Worm (Caenorhabditis elegans) whole organism, early embryonic: Measurements from ENCODE around the gene H01G02.3.

Source experiments
- B0310.2 ChIP-seq: sonication (generic microtip); optimal IDR thresholded peaks from 2 replicates; lab custom pipeline; 2016; ENCODE audit warnings: mild to moderate bottlenecking, missing genetic modification characterization, missing compliant biosample characterization
- F13C5.2 ChIP-seq: sonication (generic microtip); optimal IDR thresholded peaks from 2 replicates; lab custom pipeline; 2017; ENCODE audit warnings: mild to moderate bottlenecking, missing genetic modification characterization, inconsistent platforms, missing compliant biosample characterization
- aly-1 ChIP-seq: sonication (generic microtip); optimal IDR thresholded peaks from 2 replicates; lab custom pipeline; 2016; ENCODE audit warnings: missing genetic modification characterization, missing compliant biosample characterization
- ama-1 ChIP-seq: fragments of 150-350 bp; optimal IDR thresholded peaks from 2 replicates; lab custom pipeline; 2014
- ceh-13 ChIP-seq: fragments of 200-800 bp; sonication (Bioruptor generic); optimal IDR thresholded peaks from 2 replicates; lab custom pipeline; 2018; ENCODE audit warnings: mild to moderate bottlenecking, missing genetic modification characterization, missing compliant biosample characterization
- ceh-36 ChIP-seq: sonication (generic microtip); optimal IDR thresholded peaks from 2 replicates; lab custom pipeline; 2016; ENCODE audit warnings: missing genetic modification characterization, inconsistent platforms, missing compliant biosample characterization
- ets-7 ChIP-seq: sonication (generic microtip); optimal IDR thresholded peaks from 2 replicates; lab custom pipeline; 2016; ENCODE audit warnings: missing genotype, missing genetic modification characterization, missing compliant biosample characterization
- flt-1 ChIP-seq: fragments of 200-800 bp; sonication (Bioruptor generic); IDR thresholded peaks from 2 replicates; pipeline ENCODE4 v1.3.6; 2022; ENCODE audit warnings: missing genetic modification characterization, missing compliant biosample characterization
- hmbx-1 ChIP-seq: sonication (generic microtip); optimal IDR thresholded peaks from 2 replicates; lab custom pipeline; 2016; ENCODE audit warnings: mild to moderate bottlenecking, missing genetic modification characterization, missing compliant biosample characterization
- hmg-4 ChIP-seq: fragments of 200-800 bp; sonication (Bioruptor generic); optimal IDR thresholded peaks from 2 replicates; lab custom pipeline; 2018; ENCODE audit warnings: mild to moderate bottlenecking, missing genetic modification characterization, missing compliant biosample characterization
- hnd-1 ChIP-seq: sonication (generic microtip); optimal IDR thresholded peaks from 2 replicates; lab custom pipeline; 2016; ENCODE audit warnings: missing genetic modification characterization, missing compliant biosample characterization
- pes-1 ChIP-seq: fragments of 200-800 bp; sonication (Bioruptor generic); IDR thresholded peaks from 2 replicates; pipeline ENCODE4 v1.3.6; 2022; ENCODE audit warnings: missing genetic modification reagents, missing genetic modification characterization, missing compliant biosample characterization
- scrt-1 ChIP-seq: fragments of 200-800 bp; sonication (Bioruptor generic); IDR thresholded peaks from 2 replicates; pipeline ENCODE4 v1.3.6; 2022; ENCODE audit warnings: missing genetic modification characterization, missing compliant biosample characterization
- sea-1 ChIP-seq: fragments of 200-800 bp; sonication (Bioruptor generic); conservative IDR thresholded peaks from 2 replicates; pipeline ENCODE4 v1.3.6; 2022; ENCODE audit warnings: missing genetic modification characterization, missing compliant biosample characterization
- tbx-11 ChIP-seq: fragments of 200-800 bp; sonication (Bioruptor generic); IDR thresholded peaks from 2 replicates; pipeline ENCODE4 v1.3.6; 2022; ENCODE audit warnings: missing genetic modification characterization, missing compliant biosample characterization
- tbx-37 ChIP-seq: fragments of 200-800 bp; sonication (Bioruptor generic); conservative IDR thresholded peaks from 2 replicates; pipeline ENCODE4 v1.3.6; 2022; ENCODE audit warnings: missing genetic modification reagents, missing genetic modification characterization, missing compliant biosample characterization
- tra-4 ChIP-seq: sonication (generic microtip); optimal IDR thresholded peaks from 2 replicates; lab custom pipeline; 2017; ENCODE audit warnings: missing genetic modification characterization, missing compliant biosample characterization

Gene H01G02.3

ce11 chrIV:11759852-11760251 is 32.5 kb downstream of the H01G02.3 start:
- TF ChIP-seq flt-1 (GFP tag; lab: Robert Waterston, UW), result no peak
- no peak for TF ChIP-seq ceh-36
- no peak for TF ChIP-seq pes-1 (GFP tag; lab: Robert Waterston, UW)
- no peak for TF ChIP-seq ceh-13

ce11 chrIV:11755907-11756306 is 36.5 kb downstream of the H01G02.3 start, which contains the start of gene T12A7.9:
Gene T12A7.9, minus strand, starts transcription at chrIV:11756007.
- TF ChIP-seq ceh-36 (no peak), hmg-4 (GFP tag; lab: Kevin White, UChicago) (no peak), F13C5.2 (tag; lab: Kevin White, UChicago) (no peak), hmbx-1 (tag; lab: Kevin White, UChicago) (no peak), tbx-11 (GFP tag; lab: Robert Waterston, UW) (no peak), aly-1 (no peak), ceh-13 (no peak), sea-1 (GFP tag; lab: Robert Waterston, UW) (no peak)

- TF ChIP-seq ets-7 (no peak), tbx-11 (GFP tag; lab: Robert Waterston, UW) (no peak), F13C5.2 (tag; lab: Kevin White, UChicago) (no peak), ceh-36 (no peak), hmg-4 (GFP tag; lab: Kevin White, UChicago) (no peak), ama-1 (lab: Kevin White, UChicago) (no peak), sea-1 (GFP tag; lab: Robert Waterston, UW) (no peak), hnd-1 (no peak), tbx-37 (no peak), pes-1 (GFP tag; lab: Robert Waterston, UW) (no peak), tra-4 (no peak), ceh-13 (no peak), aly-1 (no peak)
Observed at ce11 chrIV:11755003-11755402, 37.4 kb downstream of the H01G02.3 start, which contains the start of gene T12A7.10. Gene T12A7.10, minus strand, starts transcription at chrIV:11755103.

- TF ChIP-seq tra-4, result no peak
- TF ChIP-seq aly-1, result no peak
- no peak for TF ChIP-seq tbx-37
- TF ChIP-seq hnd-1, result no peak
- TF ChIP-seq ceh-13, result no peak
- TF ChIP-seq B0310.2 (tag; lab: Kevin White, UChicago), result no peak
- no peak for TF ChIP-seq pes-1 (GFP tag; lab: Robert Waterston, UW)
- TF ChIP-seq flt-1 (GFP tag; lab: Robert Waterston, UW), result no peak
- TF ChIP-seq hmbx-1 (tag; lab: Kevin White, UChicago), result no peak
- TF ChIP-seq hmg-4 (GFP tag; lab: Kevin White, UChicago), result no peak
Observed at ce11 chrIV:11754328-11754727, 38.1 kb downstream of the H01G02.3 start, which contains the start of gene scl-18. Gene scl-18, minus strand, starts transcription at chrIV:11754428.

DNA sequence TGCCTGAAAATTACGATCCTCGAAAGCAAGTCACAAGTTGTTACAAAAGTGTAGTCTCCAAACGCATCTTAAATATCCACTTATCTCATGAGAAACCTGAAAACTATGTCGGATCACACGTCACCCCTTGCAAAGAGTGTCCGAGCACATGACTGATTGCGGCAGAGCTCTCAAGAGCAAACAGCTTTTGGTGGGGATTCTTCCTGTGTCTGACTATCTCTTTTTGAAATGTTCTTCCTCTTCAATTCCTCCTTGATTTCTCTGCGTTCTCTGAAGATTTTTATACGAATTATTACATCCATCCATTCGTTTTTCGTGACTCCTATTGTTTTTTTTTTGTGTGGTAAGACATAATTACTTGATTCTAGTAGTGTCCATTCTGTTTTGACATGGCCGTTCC is 43.5 kb downstream of the H01G02.3 start, which contains the start of gene T12A7.6:
Gene T12A7.6, plus strand, starts transcription at position 369 of the 400 bp plus-strand sequence.
- TF ChIP-seq aly-1, result no peak
- no peak for TF ChIP-seq hmg-4 (GFP tag; lab: Kevin White, UChicago)
- no peak for TF ChIP-seq ets-7
- TF ChIP-seq ceh-36, result no peak
- TF ChIP-seq tbx-37, result no peak
- no peak for TF ChIP-seq tra-4
- TF ChIP-seq F13C5.2 (tag; lab: Kevin White, UChicago), result no peak
- no peak for TF ChIP-seq ceh-13
- TF ChIP-seq hnd-1, result no peak
- no peak for TF ChIP-seq tbx-11 (GFP tag; lab: Robert Waterston, UW)
- no peak for TF ChIP-seq B0310.2 (tag; lab: Kevin White, UChicago)

- TF ChIP-seq scrt-1 (no peak), tbx-37 (no peak), F13C5.2 (tag; lab: Kevin White, UChicago) (no peak), aly-1 (no peak), flt-1 (GFP tag; lab: Robert Waterston, UW) (no peak), ceh-13 (no peak), tbx-11 (GFP tag; lab: Robert Waterston, UW) (no peak), tra-4 (no peak), ceh-36 (no peak), sea-1 (GFP tag; lab: Robert Waterston, UW) (no peak), ama-1 (lab: Kevin White, UChicago) (no peak), B0310.2 (tag; lab: Kevin White, UChicago) (no peak), hmg-4 (GFP tag; lab: Kevin White, UChicago) (no peak), hmbx-1 (tag; lab: Kevin White, UChicago) (no peak), ets-7 (no peak), pes-1 (GFP tag; lab: Robert Waterston, UW) (no peak), hnd-1 (no peak)
Observed at ce11 chrIV:11745340-11745739, 47.1 kb downstream of the H01G02.3 start, which contains the start of gene gem-4. Gene gem-4, plus strand, starts transcription at chrIV:11745640.

DNA sequence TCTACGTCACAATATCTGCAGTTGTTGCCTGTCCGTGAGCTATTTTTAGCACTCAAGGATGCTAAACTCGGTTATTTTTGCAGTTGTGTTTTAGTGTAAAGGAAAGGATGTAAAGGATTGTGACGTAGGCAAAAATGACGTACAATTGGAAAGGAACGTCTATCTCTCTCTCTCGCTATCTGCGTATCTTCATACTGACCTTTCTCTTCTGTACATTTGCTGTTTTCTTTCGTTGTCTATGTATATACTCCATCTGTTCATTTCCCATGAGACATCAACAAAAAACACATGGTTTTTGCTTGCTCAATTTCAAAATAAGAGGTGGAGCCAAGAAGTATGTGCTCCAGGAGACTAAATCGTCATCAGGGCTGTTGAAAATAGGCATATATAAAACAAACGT is 48.1 kb downstream of the H01G02.3 start:
- TF ChIP-seq ceh-36 (no peak), ets-7 (no peak), hmg-4 (GFP tag; lab: Kevin White, UChicago) (no peak)

DNA sequence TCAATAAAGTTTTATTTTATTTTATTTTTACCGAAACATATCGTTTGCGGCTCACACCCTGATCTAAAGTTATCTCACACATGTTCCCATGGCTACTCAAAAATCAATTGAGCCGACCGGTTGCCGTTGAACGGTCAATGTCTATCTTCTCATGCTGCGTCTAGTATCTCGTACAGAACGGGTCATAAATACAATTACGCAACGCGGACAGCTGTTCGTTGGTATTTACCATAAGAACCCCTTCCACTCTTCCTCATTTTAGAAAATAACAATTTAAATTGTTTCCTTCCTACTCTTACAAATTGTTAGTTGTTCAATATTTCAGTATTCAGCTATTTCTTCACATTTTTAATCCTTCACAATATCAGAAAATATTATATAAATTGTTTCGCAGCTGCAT is 48.6 kb downstream of the H01G02.3 start:
- TF ChIP-seq aly-1 (no peak), sea-1 (GFP tag; lab: Robert Waterston, UW) (no peak), tbx-11 (GFP tag; lab: Robert Waterston, UW) (no peak), B0310.2 (tag; lab: Kevin White, UChicago) (no peak), scrt-1 (no peak), flt-1 (GFP tag; lab: Robert Waterston, UW) (no peak), hmbx-1 (tag; lab: Kevin White, UChicago) (no peak), hmg-4 (GFP tag; lab: Kevin White, UChicago) (no peak), pes-1 (GFP tag; lab: Robert Waterston, UW) (no peak), ceh-36 (no peak), ceh-13 (no peak), F13C5.2 (tag; lab: Kevin White, UChicago) (no peak), ets-7 (no peak), tra-4 (no peak), ama-1 (lab: Kevin White, UChicago) (no peak), tbx-37 (no peak)
